Fruit fly (Drosophila melanogaster): ENCODE measurements around the gene Dyrk2.

- no peak for TF ChIP-seq insv (optimal IDR thresholded peaks at IDR 0.05)
- TF ChIP-seq ttk (optimal IDR thresholded peaks at IDR 0.05): no peak
Observed at dm6 chr2L:14169653-14170052, 64.3 kb downstream of the Dyrk2 start.
